Worm (Caenorhabditis elegans): Measurements from ENCODE around the gene mlt-11.

DNA sequence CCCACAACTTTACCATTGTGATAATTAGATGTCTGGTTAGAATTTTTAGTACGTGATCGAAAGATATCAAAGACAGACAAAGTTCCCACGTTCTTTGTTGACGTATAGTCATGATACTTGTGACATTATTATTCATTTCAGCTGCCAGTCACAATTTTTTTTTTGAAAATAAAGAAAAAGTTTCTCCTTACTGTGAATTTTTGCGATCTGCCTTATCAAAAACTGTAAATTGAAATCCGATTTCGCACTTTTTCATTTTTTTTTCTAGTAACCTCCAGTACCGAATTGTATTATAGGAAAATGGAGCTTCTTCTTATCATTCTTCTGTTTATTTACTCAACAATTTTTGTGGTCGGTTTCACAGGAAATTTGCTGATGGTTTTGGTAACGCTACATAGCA, 14.1 kb downstream of the mlt-11 start, which contains the start of gene srsx-35:
- no peak for TF ChIP-seq M03D4.4 (tag; optimal IDR thresholded peaks at IDR 0.05)
- TF ChIP-seq sptf-1 (tag; optimal IDR thresholded peaks at IDR 0.05) = no peak
- no peak for TF ChIP-seq ceh-43 (GFP tag; optimal IDR thresholded peaks at IDR 0.05)
- TF ChIP-seq unc-39 (tag; optimal IDR thresholded peaks at IDR 0.05) = no peak

Measured in whole organism, mixed stage, embryonic.